Fruit fly (Drosophila melanogaster): ENCODE results near the gene CG17321.

Gene CG17321

dm6 chr2L:18823243-18823803, 21.7 kb upstream of the CG17321 start, which contains the start of gene Ugt36D1 (continued):
- no peak for TF ChIP-seq CG8119 (GFP tag; IDR thresholded peaks at IDR 0.05)
- no peak for TF ChIP-seq fd85E (GFP tag; optimal IDR thresholded peaks at IDR 0.05)
- TF ChIP-seq Sox102F (GFP tag; optimal IDR thresholded peaks at IDR 0.05), result peak; percentile 4
- TF ChIP-seq dsx (GFP tag; optimal IDR thresholded peaks at IDR 0.05; ENCODE audit: poor library complexity, severe bottlenecking), result peak; percentile 11
- TF ChIP-seq Sox14 (GFP tag; optimal IDR thresholded peaks at IDR 0.05), result no peak
- TF ChIP-seq Eip93F (GFP tag; optimal IDR thresholded peaks at IDR 0.05), result peak; percentile 55
- no peak for TF ChIP-seq spab (GFP tag; optimal IDR thresholded peaks at IDR 0.05)
- TF ChIP-seq eg (GFP tag; IDR thresholded peaks at IDR 0.05), result no peak
- peak; percentile 25 for TF ChIP-seq CG1621 (tag; optimal IDR thresholded peaks at IDR 0.05)
- no peak for TF ChIP-seq cyc (GFP tag; optimal IDR thresholded peaks at IDR 0.05)

DNA sequence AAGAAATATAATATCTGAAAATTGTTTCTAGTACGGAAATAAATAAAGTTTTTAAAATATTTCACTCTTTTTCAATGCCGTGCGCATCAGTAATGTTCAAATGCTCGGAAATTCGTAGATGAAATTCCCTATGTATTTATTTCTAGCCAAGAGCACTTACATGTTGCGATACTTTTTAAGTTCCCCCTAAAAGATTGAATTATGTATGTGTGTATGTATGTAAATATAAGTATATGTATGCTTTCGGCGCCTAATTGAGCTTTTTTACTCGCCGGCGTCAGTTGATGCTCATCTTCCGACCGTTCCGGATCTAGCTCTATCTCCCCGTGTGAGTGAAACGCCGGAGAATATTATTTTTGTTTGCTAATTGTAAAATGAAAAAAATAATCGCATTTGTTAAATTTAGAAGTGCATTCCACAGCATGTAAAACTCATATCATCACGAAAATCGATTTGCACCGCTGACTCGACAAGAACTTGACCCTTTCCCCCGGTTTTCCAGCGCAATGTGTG, 18.4 kb upstream of the CG17321 start, which contains the start of gene Ugt36E1:
Gene Ugt36E1 (plus strand): TSS at position 275 of the 513 bp plus-strand sequence.
- TF ChIP-seq esn (GFP tag; optimal IDR thresholded peaks at IDR 0.05), result no peak
- peak; percentile 53 for TF ChIP-seq svp (GFP tag)

DNA sequence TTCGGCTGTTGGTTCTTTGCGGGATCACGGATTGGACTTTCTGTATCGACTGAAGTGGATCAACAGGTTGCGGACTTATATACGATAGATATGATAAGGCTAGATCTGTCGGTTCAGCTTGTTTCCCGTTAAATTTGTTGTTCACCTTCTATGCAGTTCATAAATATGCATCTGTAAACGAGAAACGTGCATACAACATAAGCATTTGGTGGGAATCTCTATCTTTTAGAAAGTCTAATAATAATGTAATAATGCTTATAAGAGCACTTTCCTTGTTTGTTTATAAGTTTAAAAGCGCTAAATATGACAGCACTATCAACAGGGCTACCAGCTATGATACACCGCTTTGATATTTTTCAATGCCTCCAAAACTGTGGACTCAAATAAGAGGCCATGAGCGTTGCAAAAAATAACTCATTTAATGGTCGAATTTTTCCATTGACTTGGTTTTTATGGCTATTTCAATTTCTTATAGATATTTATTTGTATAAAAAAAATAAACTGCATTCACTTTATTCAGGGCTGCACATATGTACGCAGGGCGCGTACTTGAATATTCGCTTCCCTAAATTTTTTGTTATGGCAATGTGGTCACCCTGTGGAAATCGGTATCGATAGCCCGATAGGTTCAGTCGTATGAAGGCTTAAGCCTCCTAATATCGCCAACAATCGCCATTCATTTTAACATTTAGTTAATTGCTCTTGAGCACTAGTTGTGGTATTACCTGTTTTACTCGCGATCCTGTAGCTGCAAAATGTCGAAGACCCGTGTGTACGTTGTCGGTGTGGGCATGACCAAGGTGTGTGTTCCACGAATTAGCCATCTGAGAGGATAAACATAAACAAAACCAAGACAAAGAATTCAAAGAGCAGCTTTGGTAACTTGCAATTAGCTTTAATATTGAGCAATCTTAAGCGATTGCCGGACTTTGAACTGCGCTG, 14.1 kb upstream of the CG17321 start, which contains the start of the genes CG17597 and ScpX:
Gene CG17597 (minus strand): TSS at position 567 of the 942 bp plus-strand sequence.
Gene ScpX (plus strand): TSS at position 643 of the 942 bp plus-strand sequence.
- TF ChIP-seq CG8319 (GFP tag; optimal IDR thresholded peaks at IDR 0.05) (peak; percentile 38), Hr4 (GFP tag; optimal IDR thresholded peaks at IDR 0.05) (peak; percentile 76), Eip78C (GFP tag) (peak; percentile 69), net (GFP tag; optimal IDR thresholded peaks at IDR 0.05) (no peak), CG11294 (GFP tag; IDR thresholded peaks at IDR 0.05) (no peak), CG34406 (GFP tag; optimal IDR thresholded peaks at IDR 0.05) (peak; percentile 18), salr (GFP tag; optimal IDR thresholded peaks at IDR 0.05) (peak; percentile 18 to 56), CG6276 (GFP tag; optimal IDR thresholded peaks at IDR 0.05) (peak; percentile 17), dsx (GFP tag; optimal IDR thresholded peaks at IDR 0.05; ENCODE audit: poor library complexity, severe bottlenecking) (peak; percentile 16), CG1621 (tag; optimal IDR thresholded peaks at IDR 0.05) (peak; percentile 23), fd85E (GFP tag; optimal IDR thresholded peaks at IDR 0.05) (no peak), Gug (GFP tag; IDR thresholded peaks at IDR 0.05) (no peak), spab (GFP tag; optimal IDR thresholded peaks at IDR 0.05) (no peak), CG16779 (tag; optimal IDR thresholded peaks at IDR 0.05) (peak; percentile 64), fd59A (GFP tag; optimal IDR thresholded peaks at IDR 0.05) (peak; percentile 5), pdm3 (GFP tag; optimal IDR thresholded peaks at IDR 0.05) (peak; percentile 74), Eip75B (GFP tag; optimal IDR thresholded peaks at IDR 0.05) (peak; percentile 66), Blimp-1 (GFP tag; optimal IDR thresholded peaks at IDR 0.05) (no peak), CG7368 (GFP tag; optimal IDR thresholded peaks at IDR 0.05) (no peak), CG31627 (GFP tag; optimal IDR thresholded peaks at IDR 0.05) (peak; percentile 74), lz (GFP tag; optimal IDR thresholded peaks at IDR 0.05) (peak; percentile 65), cyc (GFP tag; optimal IDR thresholded peaks at IDR 0.05) (peak; percentile 63), CG32006 (GFP tag; optimal IDR thresholded peaks at IDR 0.05) (peak; percentile 60), CG3919 (GFP tag; optimal IDR thresholded peaks at IDR 0.05) (peak; percentile 46), Hr38 (GFP tag; optimal IDR thresholded peaks at IDR 0.05) (no peak), CG8632 (GFP tag; optimal IDR thresholded peaks at IDR 0.05) (peak; percentile 11), Smox (GFP tag; optimal IDR thresholded peaks at IDR 0.05) (no peak), CG6792 (GFP tag; optimal IDR thresholded peaks at IDR 0.05) (peak; percentile 21), CG6854 (GFP tag; optimal IDR thresholded peaks at IDR 0.05) (peak; percentile 54), fkh (GFP tag; optimal IDR thresholded peaks at IDR 0.05) (peak; percentile 94), CG10631 (GFP tag; optimal IDR thresholded peaks at IDR 0.05) (peak; percentile 78), achi (GFP tag; optimal IDR thresholded peaks at IDR 0.05) (peak; percentile 65), CG4318 (GFP tag; optimal IDR thresholded peaks at IDR 0.05) (no peak), eg (GFP tag; IDR thresholded peaks at IDR 0.05) (0 out of 3 replicates have a peak, but pooled peaks have one; percentile 17), CG3032 (tag; optimal IDR thresholded peaks at IDR 0.05) (peak; percentile 55), CG6808 (GFP tag; optimal IDR thresholded peaks at IDR 0.05) (peak; percentile 48), CG9139 (GFP tag; optimal IDR thresholded peaks at IDR 0.05) (peak; percentile 25), topi (GFP tag; optimal IDR thresholded peaks at IDR 0.05) (peak; percentile 52)

Measured in whole organism, prepupa.